Worm (Caenorhabditis elegans): ENCODE measurements around the gene abu-4.

Gene abu-4

DNA sequence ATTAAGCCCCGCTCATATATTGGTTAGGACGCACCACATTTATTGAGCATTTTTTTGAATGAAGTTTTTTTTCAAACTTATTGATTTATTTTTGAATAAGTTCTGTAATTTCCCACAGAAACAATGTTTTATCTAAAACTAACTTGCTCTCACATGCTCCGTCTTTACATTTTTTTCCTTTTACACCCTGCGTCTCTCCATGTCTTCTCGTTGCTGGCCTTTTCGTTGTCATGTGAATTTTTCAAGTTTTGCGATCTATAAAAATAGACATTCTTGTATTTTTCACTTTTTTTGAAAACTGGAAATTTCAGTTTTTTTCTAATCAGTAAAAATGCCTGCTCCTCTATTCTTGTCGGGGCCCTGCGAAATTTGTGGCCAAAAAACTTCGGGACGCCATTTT lies 43.7 kb upstream of the abu-4 start, which contains the start of gene nhr-134:
Gene nhr-134 (plus strand): TSS at position 312 of the 400 bp plus-strand sequence.
- TF ChIP-seq zip-4 (GFP tag; optimal IDR thresholded peaks at IDR 0.05) (no peak), elt-2 (tag; optimal IDR thresholded peaks at IDR 0.05) (peak; percentile 54), mef-2 (tag; optimal IDR thresholded peaks at IDR 0.05) (no peak), xbp-1 (tag; optimal IDR thresholded peaks at IDR 0.05) (no peak), nhr-20 (tag; optimal IDR thresholded peaks at IDR 0.05) (peak; percentile 26), pag-3 (tag; optimal IDR thresholded peaks at IDR 0.05; ENCODE audit: borderline replicate concordance, insufficient read depth) (no peak), dpl-1 (GFP tag; optimal IDR thresholded peaks at IDR 0.05) (no peak), efl-1 (optimal IDR thresholded peaks at IDR 0.05) (peak in 1 of 2 experiments; percentile 2), efl-1 (GFP tag; optimal IDR thresholded peaks at IDR 0.05 in 1 of 2) (peak in 1 of 2 experiments; percentile 12), lin-35 (GFP tag; optimal IDR thresholded peaks at IDR 0.05) (peak in 1 of 2 experiments; percentile 10), nhr-28 (tag; optimal IDR thresholded peaks at IDR 0.05) (no peak), nhr-77 (tag; optimal IDR thresholded peaks at IDR 0.05) (no peak)

ce11 chrV:2233177-2233576 lies 41.5 kb upstream of the abu-4 start, which contains the start of gene nhr-96:
TSS of gene nhr-96 (plus strand) at chrV:2233477.
- no peak for TF ChIP-seq efl-1 (optimal IDR thresholded peaks at IDR 0.05)
- peak in 1 of 2 experiments; percentile 70 for TF ChIP-seq efl-1 (GFP tag; optimal IDR thresholded peaks at IDR 0.05 in 1 of 2)
- TF ChIP-seq snpc-4 (tag; optimal IDR thresholded peaks at IDR 0.05) = no peak
- TF ChIP-seq C34B4.2 (tag; optimal IDR thresholded peaks at IDR 0.05) = no peak

- TF ChIP-seq blmp-1 (tag; optimal IDR thresholded peaks at IDR 0.05) (peak; percentile 80), ceh-82 (tag; optimal IDR thresholded peaks at IDR 0.05) (peak in 1 of 3 experiments; percentile 20), nhr-71 (tag; optimal IDR thresholded peaks at IDR 0.05) (peak; percentile 58), efl-1 (optimal IDR thresholded peaks at IDR 0.05) (peak; percentile 26 to 48), efl-1 (GFP tag; optimal IDR thresholded peaks at IDR 0.05 in 1 of 2) (peak; percentile 13 to 82), mdl-1 (tag; optimal IDR thresholded peaks at IDR 0.05) (no peak), zag-1 (tag; optimal IDR thresholded peaks at IDR 0.05) (no peak), nhr-47 (tag; optimal IDR thresholded peaks at IDR 0.05) (peak; percentile 33), fkh-10 (GFP tag; optimal IDR thresholded peaks at IDR 0.05) (no peak), fkh-8 (tag; optimal IDR thresholded peaks at IDR 0.05) (peak; percentile 55), xbp-1 (tag; optimal IDR thresholded peaks at IDR 0.05) (no peak), vab-15 (tag; optimal IDR thresholded peaks at IDR 0.05) (no peak), aly-2 (tag; optimal IDR thresholded peaks at IDR 0.05) (no peak), nhr-90 (tag; optimal IDR thresholded peaks at IDR 0.05; ENCODE audit: poor library complexity) (no peak), swsn-7 (tag; optimal IDR thresholded peaks at IDR 0.05) (peak; percentile 34), nhr-20 (tag; optimal IDR thresholded peaks at IDR 0.05) (peak; percentile 86), sptf-1 (tag; optimal IDR thresholded peaks at IDR 0.05) (no peak), unc-98 (GFP tag; IDR thresholded peaks at IDR 0.05) (no peak), snu-23 (GFP tag; optimal IDR thresholded peaks at IDR 0.05) (peak; percentile 60), elt-2 (tag; optimal IDR thresholded peaks at IDR 0.05) (peak; percentile 18), hlh-4 (tag; optimal IDR thresholded peaks at IDR 0.05) (no peak), alr-1 (tag; optimal IDR thresholded peaks at IDR 0.05; ENCODE audit: borderline replicate concordance) (no peak), mep-1 (tag; optimal IDR thresholded peaks at IDR 0.05) (peak; percentile 13), nhr-77 (tag; optimal IDR thresholded peaks at IDR 0.05) (no peak), fos-1 (tag; optimal IDR thresholded peaks at IDR 0.05) (no peak), ztf-4 (tag; optimal IDR thresholded peaks at IDR 0.05) (no peak), lsy-2 (tag; optimal IDR thresholded peaks at IDR 0.05) (peak in 1 of 2 experiments; percentile 42), lin-39 (tag; optimal IDR thresholded peaks at IDR 0.05) (no peak), lin-35 (GFP tag; optimal IDR thresholded peaks at IDR 0.05) (peak in 1 of 2 experiments; percentile 35), dpl-1 (GFP tag; optimal IDR thresholded peaks at IDR 0.05) (peak in 1 of 3 experiments; percentile 26), aha-1 (tag; optimal IDR thresholded peaks at IDR 0.05) (no peak), efl-3 (GFP tag; optimal IDR thresholded peaks at IDR 0.05) (no peak)
Measured at ce11 chrV:2235848-2236247, 38.8 kb upstream of the abu-4 start, which contains the start of gene cyp-33C4. TSS of gene cyp-33C4 (plus strand) at chrV:2236140.

Measured in whole organism, L1 larva.